Worm (Caenorhabditis elegans) whole organism, early embryonic: ENCODE results near the gene gro-1.

Experiments
- B0310.2 ChIP-seq: sonication (generic microtip); optimal IDR thresholded peaks from 2 replicates; lab custom pipeline; 2016; ENCODE audit warnings: mild to moderate bottlenecking, missing genetic modification characterization, missing compliant biosample characterization
- F13C5.2 ChIP-seq: sonication (generic microtip); optimal IDR thresholded peaks from 2 replicates; lab custom pipeline; 2017; ENCODE audit warnings: mild to moderate bottlenecking, missing genetic modification characterization, inconsistent platforms, missing compliant biosample characterization
- aly-1 ChIP-seq: sonication (generic microtip); optimal IDR thresholded peaks from 2 replicates; lab custom pipeline; 2016; ENCODE audit warnings: missing genetic modification characterization, missing compliant biosample characterization
- ama-1 ChIP-seq: fragments of 150-350 bp; optimal IDR thresholded peaks from 2 replicates; lab custom pipeline; 2014
- ceh-13 ChIP-seq: fragments of 200-800 bp; sonication (Bioruptor generic); optimal IDR thresholded peaks from 2 replicates; lab custom pipeline; 2018; ENCODE audit warnings: mild to moderate bottlenecking, missing genetic modification characterization, missing compliant biosample characterization
- ceh-36 ChIP-seq: sonication (generic microtip); optimal IDR thresholded peaks from 2 replicates; lab custom pipeline; 2016; ENCODE audit warnings: missing genetic modification characterization, inconsistent platforms, missing compliant biosample characterization
- ets-7 ChIP-seq: sonication (generic microtip); optimal IDR thresholded peaks from 2 replicates; lab custom pipeline; 2016; ENCODE audit warnings: missing genotype, missing genetic modification characterization, missing compliant biosample characterization
- flt-1 ChIP-seq: fragments of 200-800 bp; sonication (Bioruptor generic); IDR thresholded peaks from 2 replicates; pipeline ENCODE4 v1.3.6; 2022; ENCODE audit warnings: missing genetic modification characterization, missing compliant biosample characterization
- hmbx-1 ChIP-seq: sonication (generic microtip); optimal IDR thresholded peaks from 2 replicates; lab custom pipeline; 2016; ENCODE audit warnings: mild to moderate bottlenecking, missing genetic modification characterization, missing compliant biosample characterization

DNA sequence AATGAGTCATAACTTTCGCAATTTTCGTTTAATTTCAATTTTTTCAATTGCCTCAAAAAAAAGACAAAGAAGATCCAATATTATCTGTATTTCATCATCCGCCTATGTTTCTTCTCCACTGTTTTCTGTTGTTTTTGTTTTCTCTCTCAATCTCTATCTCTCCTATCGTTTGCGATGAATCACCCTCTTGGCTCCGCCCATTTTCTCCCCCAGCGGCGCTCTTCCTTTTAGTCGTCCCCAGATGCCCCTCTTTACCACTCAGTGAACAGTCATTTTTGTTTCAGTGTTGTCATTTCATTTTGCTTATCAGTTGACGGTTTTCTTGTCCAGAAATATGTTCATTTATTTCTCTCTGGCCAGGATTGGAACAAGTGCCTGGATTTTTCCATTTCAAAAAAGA lies 40.0 kb upstream of the gro-1 start:
- TF ChIP-seq aly-1 (no peak), B0310.2 (no peak), hmbx-1 (tag; lab: Kevin White, UChicago) (no peak), ets-7 (tag; lab: Kevin White, UChicago) (no peak), ama-1 (lab: Kevin White, UChicago) (no peak), ceh-13 (GFP tag; lab: Kevin White, UChicago) (no peak), flt-1 (no peak), F13C5.2 (tag; lab: Kevin White, UChicago) (no peak), ceh-36 (tag; lab: Kevin White, UChicago) (no peak)
